Worm (Caenorhabditis elegans) whole organism, late embryonic: ENCODE measurements around the gene R08D7.4.

Source experiments
- C08G9.2 ChIP-seq: sonication (generic microtip); optimal IDR thresholded peaks from 2 replicates; lab custom pipeline; 2016; ENCODE audit warnings: mild to moderate bottlenecking, missing genetic modification characterization, moderate library complexity, missing compliant biosample characterization
- K02D7.2 ChIP-seq: sonication (generic microtip); optimal IDR thresholded peaks from 2 replicates; lab custom pipeline; 2017; ENCODE audit warnings: mild to moderate bottlenecking, missing genetic modification characterization, missing compliant biosample characterization
- K09A11.1 ChIP-seq: sonication (generic microtip); optimal IDR thresholded peaks from 2 replicates; lab custom pipeline; 2017; ENCODE audit warnings: antibody characterized with exemption, mild to moderate bottlenecking, missing genetic modification characterization, missing compliant biosample characterization; ENCODE audit not compliant: insufficient read depth
- T23F11.4 ChIP-seq: fragments of 200-800 bp; sonication (Bioruptor generic); optimal IDR thresholded peaks from 2 replicates; lab custom pipeline; 2018; ENCODE audit warnings: mild to moderate bottlenecking, missing genetic modification characterization, missing compliant biosample characterization
- ahr-1 ChIP-seq: sonication (generic microtip); optimal IDR thresholded peaks from 2 replicates; lab custom pipeline; 2016; ENCODE audit warnings: missing genetic modification characterization, missing compliant biosample characterization
- ama-1 ChIP-seq: fragments of 150-350 bp; optimal IDR thresholded peaks from 2 replicates; lab custom pipeline; 2014
- ceh-19 ChIP-seq: fragments of 200-800 bp; sonication (Bioruptor generic); optimal IDR thresholded peaks from 2 replicates; lab custom pipeline; 2018; ENCODE audit warnings: mild to moderate bottlenecking, missing genetic modification characterization, missing compliant biosample characterization
- ceh-22 ChIP-seq: sonication (generic microtip); optimal IDR thresholded peaks from 2 replicates; lab custom pipeline; 2017; ENCODE audit warnings: missing biosample characterization, missing genetic modification characterization
- ceh-24 ChIP-seq: sonication (generic microtip); optimal IDR thresholded peaks from 2 replicates; lab custom pipeline; 2016; ENCODE audit warnings: mild to moderate bottlenecking, missing genetic modification characterization, missing compliant biosample characterization
- ceh-30 ChIP-seq: fragments of 150-350 bp; optimal IDR thresholded peaks from 2 replicates; lab custom pipeline; 2014; ENCODE audit warnings: missing biosample characterization, missing genetic modification characterization
- ceh-31 ChIP-seq: sonication (generic microtip); optimal IDR thresholded peaks from 2 replicates; lab custom pipeline; 2016; ENCODE audit warnings: missing genetic modification characterization, missing compliant biosample characterization
- ceh-34 ChIP-seq: sonication (generic microtip); optimal IDR thresholded peaks from 2 replicates; lab custom pipeline; 2016; ENCODE audit warnings: mild to moderate bottlenecking, missing genetic modification characterization, missing compliant biosample characterization
- ceh-48 ChIP-seq: sonication (generic microtip); optimal IDR thresholded peaks from 2 replicates; lab custom pipeline; 2016; ENCODE audit warnings: missing genetic modification characterization, inconsistent platforms, missing compliant biosample characterization
- ceh-9 ChIP-seq: sonication (generic microtip); optimal IDR thresholded peaks from 2 replicates; lab custom pipeline; 2016; ENCODE audit warnings: mild to moderate bottlenecking, missing genetic modification characterization, inconsistent platforms, missing compliant biosample characterization
- che-1 ChIP-seq: sonication (generic microtip); optimal IDR thresholded peaks from 2 replicates; lab custom pipeline; 2016; ENCODE audit warnings: mild to moderate bottlenecking, missing genetic modification characterization, missing compliant biosample characterization
- ets-4 ChIP-seq: sonication (generic microtip); optimal IDR thresholded peaks from 2 replicates; lab custom pipeline; 2016; ENCODE audit warnings: missing genetic modification characterization, missing compliant biosample characterization
- fax-1 ChIP-seq: sonication (generic microtip); optimal IDR thresholded peaks from 2 replicates; lab custom pipeline; 2016; ENCODE audit warnings: missing genotype, missing genetic modification characterization, missing compliant biosample characterization
- fkh-10 ChIP-seq: fragments of 150-350 bp; optimal IDR thresholded peaks from 2 replicates; lab custom pipeline; 2014; ENCODE audit warnings: missing biosample characterization, missing genetic modification reagents, missing genetic modification characterization
- hlh-13 ChIP-seq: fragments of 200-800 bp; sonication (Bioruptor generic); optimal IDR thresholded peaks from 2 replicates; lab custom pipeline; 2018; ENCODE audit warnings: mild to moderate bottlenecking, missing genetic modification characterization, missing compliant biosample characterization
- hlh-15 ChIP-seq: sonication (generic microtip); optimal IDR thresholded peaks from 2 replicates; lab custom pipeline; 2016; ENCODE audit warnings: missing genetic modification characterization, missing compliant biosample characterization
- hlh-6 ChIP-seq: sonication (generic microtip); optimal IDR thresholded peaks from 2 replicates; lab custom pipeline; 2016; ENCODE audit warnings: missing genotype, missing genetic modification characterization, missing compliant biosample characterization
- lim-6 ChIP-seq: sonication (generic microtip); optimal IDR thresholded peaks from 2 replicates; lab custom pipeline; 2016; ENCODE audit warnings: missing genetic modification characterization, missing compliant biosample characterization
- nhr-232 ChIP-seq: sonication (generic microtip); optimal IDR thresholded peaks from 2 replicates; lab custom pipeline; 2016; ENCODE audit warnings: missing genetic modification characterization, missing compliant biosample characterization
- npax-4 ChIP-seq: sonication (generic microtip); optimal IDR thresholded peaks from 2 replicates; lab custom pipeline; 2016; ENCODE audit warnings: missing genetic modification characterization, missing compliant biosample characterization
- odd-2 ChIP-seq: sonication (generic microtip); optimal IDR thresholded peaks from 2 replicates; lab custom pipeline; 2017; ENCODE audit warnings: antibody characterized with exemption, mild to moderate bottlenecking, missing genetic modification characterization, missing compliant biosample characterization
- pag-3 ChIP-seq: sonication (generic microtip); optimal IDR thresholded peaks from 2 replicates; lab custom pipeline; 2016; ENCODE audit warnings: missing compliant biosample characterization, missing genetic modification characterization, borderline replicate concordance
- pha-2 ChIP-seq: sonication (generic microtip); optimal IDR thresholded peaks from 2 replicates; lab custom pipeline; 2017; ENCODE audit warnings: mild to moderate bottlenecking, missing genetic modification characterization, missing compliant biosample characterization
- pqm-1 ChIP-seq: sonication (generic microtip); optimal IDR thresholded peaks from 2 replicates; lab custom pipeline; 2016; ENCODE audit warnings: missing genetic modification characterization, missing compliant biosample characterization
- pros-1 ChIP-seq: fragments of 150-350 bp; optimal IDR thresholded peaks from 2 replicates; lab custom pipeline; 2014; ENCODE audit warnings: missing biosample characterization, missing genetic modification reagents, missing genetic modification characterization
- ref-2 ChIP-seq: sonication (generic microtip); optimal IDR thresholded peaks from 2 replicates; lab custom pipeline; 2016; ENCODE audit warnings: missing genetic modification characterization, missing compliant biosample characterization
- sox-2 ChIP-seq: fragments of 200-800 bp; sonication (Bioruptor generic); IDR thresholded peaks from 2 replicates; pipeline ENCODE4 v1.3.6; 2022; ENCODE audit warnings: missing genetic modification reagents, missing genetic modification characterization, missing compliant biosample characterization
- sox-4 ChIP-seq: sonication (generic microtip); optimal IDR thresholded peaks from 2 replicates; lab custom pipeline; 2017; ENCODE audit warnings: mild to moderate bottlenecking, missing genetic modification characterization, inconsistent platforms, missing compliant biosample characterization
- tbx-2 ChIP-seq: sonication (generic microtip); optimal IDR thresholded peaks from 2 replicates; lab custom pipeline; 2016; ENCODE audit warnings: missing genetic modification characterization, missing compliant biosample characterization
- unc-3 ChIP-seq, 2 experiments: fragments of 200-800 bp in 1 of 2; sonication (Bioruptor generic) in 1 of 2; sonication (generic microtip) in 1 of 2; conservative IDR thresholded peaks in 1 of 2; optimal IDR thresholded peaks in 1 of 2; 2 replicates each; pipeline versions ENCODE4 v1.3.6 to Lab custom; 2016 to 2022; ENCODE audit warnings: missing compliant biosample characterization in 2 of 2, missing genetic modification characterization in 2 of 2, missing genetic modification reagents in 1 of 2
- unc-42 ChIP-seq: sonication (generic microtip); optimal IDR thresholded peaks from 2 replicates; lab custom pipeline; 2016; ENCODE audit warnings: missing genotype, missing genetic modification characterization, missing compliant biosample characterization
- unc-55 ChIP-seq: sonication (generic microtip); optimal IDR thresholded peaks from 2 replicates; lab custom pipeline; 2017; ENCODE audit warnings: missing biosample characterization, missing genetic modification reagents, missing genetic modification characterization

Gene R08D7.4

ce11 chrIII:8923937-8924336, 47.8 kb upstream of the R08D7.4 start, which contains the start of gene ZK637.12:
Gene ZK637.12, plus strand, starts transcription at chrIII:8924237.
- TF ChIP-seq K09A11.1 (tag; lab: Kevin White, UChicago) (no peak), pros-1 (tag; lab: Kevin White, UChicago) (no peak), K02D7.2 (tag; lab: Kevin White, UChicago) (no peak), che-1 (tag; lab: Kevin White, UChicago) (no peak), pha-2 (tag; lab: Kevin White, UChicago) (no peak), ama-1 (no peak), ceh-22 (tag; lab: Kevin White, UChicago) (no peak), lim-6 (tag; lab: Kevin White, UChicago) (no peak), T23F11.4 (GFP tag; lab: Kevin White, UChicago) (no peak), ceh-24 (no peak), ahr-1 (no peak), nhr-232 (tag; lab: Kevin White, UChicago) (no peak), unc-55 (GFP tag; lab: Kevin White, UChicago) (no peak), hlh-13 (GFP tag; lab: Kevin White, UChicago) (no peak), ets-4 (tag; lab: Kevin White, UChicago) (no peak), sox-4 (tag; lab: Kevin White, UChicago) (no peak)

- TF ChIP-seq hlh-6 (tag; lab: Kevin White, UChicago) (no peak), ceh-30 (tag; lab: Kevin White, UChicago) (no peak), unc-55 (GFP tag; lab: Kevin White, UChicago) (no peak), T23F11.4 (GFP tag; lab: Kevin White, UChicago) (no peak), tbx-2 (tag; lab: Kevin White, UChicago) (no peak), odd-2 (tag; lab: Kevin White, UChicago) (no peak), npax-4 (no peak), hlh-13 (GFP tag; lab: Kevin White, UChicago) (no peak), ceh-48 (tag; lab: Kevin White, UChicago) (no peak), C08G9.2 (tag; lab: Kevin White, UChicago) (no peak), hlh-15 (tag; lab: Kevin White, UChicago) (no peak), sox-2 (GFP tag; lab: Robert Waterston, UW) (no peak), fax-1 (tag; lab: Kevin White, UChicago) (no peak), K02D7.2 (tag; lab: Kevin White, UChicago) (no peak), ceh-19 (no peak), fkh-10 (GFP tag; lab: Kevin White, UChicago) (no peak), pag-3 (tag; lab: Kevin White, UChicago) (no peak), ref-2 (tag; lab: Kevin White, UChicago) (no peak), pqm-1 (tag; lab: Kevin White, UChicago) (no peak), ceh-9 (tag; lab: Kevin White, UChicago) (no peak)
Observed at ce11 chrIII:8925539-8925938, 46.2 kb upstream of the R08D7.4 start.

ce11 chrIII:8926512-8926911, 45.2 kb upstream of the R08D7.4 start:
- TF ChIP-seq unc-42 (tag; lab: Kevin White, UChicago): no peak
- no peak for TF ChIP-seq unc-3 (GFP tag; conservative IDR thresholded peaks at IDR 0.05; lab: Robert Waterston, UW)
- no peak for TF ChIP-seq unc-3 (tag; optimal IDR thresholded peaks at IDR 0.05; lab: Kevin White, UChicago)
- no peak for TF ChIP-seq odd-2 (tag; lab: Kevin White, UChicago)
- peak; percentile 36 for TF ChIP-seq unc-55 (GFP tag; lab: Kevin White, UChicago)
- TF ChIP-seq pag-3 (tag; lab: Kevin White, UChicago): no peak
- no peak for TF ChIP-seq ceh-31 (tag; lab: Kevin White, UChicago)
- TF ChIP-seq ceh-24: no peak
- TF ChIP-seq, all 69 proteins: peak for 1

- TF ChIP-seq ceh-34 (peak; percentile 26), hlh-13 (GFP tag; lab: Kevin White, UChicago) (no peak)
Observed at ce11 chrIII:8929723-8930122, 42.0 kb upstream of the R08D7.4 start, which contains the start of gene arrd-15. Gene arrd-15, plus strand, starts transcription at chrIII:8930023.
